Fruit fly (Drosophila melanogaster) whole organism, embryonic: ENCODE measurements around the gene Cpr97Ea.
A peak's percentile ranks its signal among the peaks of the same experiment; 100 is the strongest.

ENCODE experiments used
- CG10209 ChIP-seq: fragments of 200-800 bp; sonication (Bioruptor generic); optimal IDR thresholded peaks from 3 replicates; lab custom pipeline; 2017; ENCODE audit warnings: missing biosample characterization, mild to moderate bottlenecking, missing genetic modification characterization, missing genetic modification reagents
- CG1024 ChIP-seq: fragments of 200-800 bp; sonication (Bioruptor generic); IDR thresholded peaks from 2 replicates; pipeline ENCODE4 v1.3.6; 2022; ENCODE audit warnings: missing biosample characterization, missing genetic modification characterization
- CG10543 ChIP-seq: fragments of 200-800 bp; sonication (Bioruptor generic); optimal IDR thresholded peaks from 3 replicates; lab custom pipeline; 2017; ENCODE audit warnings: missing biosample characterization, mild to moderate bottlenecking, missing genetic modification characterization, moderate library complexity
- CG10979 ChIP-seq: fragments of 200-800 bp; sonication (Bioruptor generic); optimal IDR thresholded peaks from 2 replicates; lab custom pipeline; 2018; ENCODE audit warnings: missing biosample characterization, mild to moderate bottlenecking, missing genetic modification characterization, moderate library complexity
- CG11085 ChIP-seq: fragments of 200-800 bp; sonication (Bioruptor generic); IDR thresholded peaks from 2 replicates; pipeline ENCODE4 v1.3.6; 2022; ENCODE audit warnings: missing biosample characterization, missing genetic modification characterization
- CG12236 ChIP-seq: fragments of 200-800 bp; sonication (Bioruptor generic); optimal IDR thresholded peaks from 2 replicates; lab custom pipeline; 2016; ENCODE audit warnings: missing biosample characterization, missing genetic modification characterization
- CG12391 ChIP-seq: fragments of 200-800 bp; sonication (Bioruptor generic); optimal IDR thresholded peaks from 3 replicates; lab custom pipeline; 2018; ENCODE audit warnings: missing biosample characterization, mild to moderate bottlenecking, missing genetic modification characterization, moderate library complexity
- CG13123 ChIP-seq: fragments of 200-800 bp; sonication (Bioruptor generic); optimal IDR thresholded peaks from 2 replicates; lab custom pipeline; 2016; ENCODE audit warnings: missing biosample characterization, missing genetic modification characterization
- CG14667 ChIP-seq: fragments of 200-800 bp; sonication (Bioruptor generic); IDR thresholded peaks from 2 replicates; pipeline ENCODE4 v1.3.6; 2022; ENCODE audit warnings: missing biosample characterization, missing genetic modification characterization
- CG1602 ChIP-seq: fragments of 200-800 bp; sonication (Bioruptor generic); optimal IDR thresholded peaks from 3 replicates; lab custom pipeline; 2016; ENCODE audit warnings: missing biosample characterization, missing genetic modification characterization
- CG16779 ChIP-seq: fragments of 200-800 bp; sonication (Bioruptor generic); IDR thresholded peaks from 2 replicates; pipeline ENCODE4 v1.3.6; 2022; ENCODE audit warnings: missing biosample characterization, missing genetic modification characterization
- CG16863 ChIP-seq: fragments of 200-800 bp; sonication (Bioruptor generic); optimal IDR thresholded peaks from 3 replicates; lab custom pipeline; 2016; ENCODE audit warnings: missing biosample characterization, missing genetic modification characterization
- CG17802 ChIP-seq: fragments of 200-800 bp; sonication (Bioruptor generic); optimal IDR thresholded peaks from 2 replicates; lab custom pipeline; 2018; ENCODE audit warnings: missing biosample characterization, mild to moderate bottlenecking, missing genetic modification characterization, moderate library complexity
- CG31224 ChIP-seq: fragments of 200-800 bp; sonication (Bioruptor generic); IDR thresholded peaks from 2 replicates; pipeline ENCODE4 v1.3.6; 2022; ENCODE audit warnings: missing biosample characterization, missing genetic modification characterization
- CG32767 ChIP-seq: fragments of 200-800 bp; sonication (Bioruptor generic); IDR thresholded peaks from 2 replicates; pipeline ENCODE4 v1.3.6; 2022; ENCODE audit warnings: missing biosample characterization, missing genetic modification characterization
- CG4328 ChIP-seq: fragments of 200-800 bp; sonication (Bioruptor generic); optimal IDR thresholded peaks from 3 replicates; lab custom pipeline; 2017; ENCODE audit warnings: missing biosample characterization, missing genetic modification reagents, missing genetic modification characterization
- CG4617 ChIP-seq: fragments of 200-800 bp; sonication (Bioruptor generic); optimal IDR thresholded peaks from 3 replicates; lab custom pipeline; 2016; ENCODE audit warnings: missing biosample characterization, missing genetic modification characterization, borderline replicate concordance
- CG4707 ChIP-seq: fragments of 200-800 bp; sonication (Bioruptor generic); optimal IDR thresholded peaks from 2 replicates; lab custom pipeline; 2018; ENCODE audit warnings: missing biosample characterization, mild to moderate bottlenecking, missing genetic modification characterization, moderate library complexity
- CG6272 ChIP-seq: fragments of 200-800 bp; sonication (Bioruptor generic); IDR thresholded peaks from 2 replicates; pipeline ENCODE4 v1.3.6; 2022; ENCODE audit warnings: missing biosample characterization, missing genetic modification characterization
- CG7786 ChIP-seq: fragments of 200-800 bp; sonication (Bioruptor generic); optimal IDR thresholded peaks from 2 replicates; lab custom pipeline; 2016; ENCODE audit warnings: missing biosample characterization, missing genetic modification characterization
- CG9437 ChIP-seq: fragments of 200-800 bp; sonication (Bioruptor generic); optimal IDR thresholded peaks from 2 replicates; lab custom pipeline; 2018; ENCODE audit warnings: missing biosample characterization, mild to moderate bottlenecking, missing genetic modification characterization
- Dref ChIP-seq: fragments of 200-800 bp; sonication (Bioruptor generic); IDR thresholded peaks from 2 replicates; pipeline ENCODE4 v1.3.6; 2022; ENCODE audit warnings: missing biosample characterization, missing genetic modification characterization
- Eip74EF ChIP-seq, 2 experiments: fragments of 200-800 bp in 1 of 2; fragments of >200 bp in 1 of 2; sonication (Bioruptor generic) in 1 of 2; optimal IDR thresholded peaks; 2 replicates each; lab custom pipeline; 2017 to 2019; ENCODE audit warnings: missing biosample characterization in 2 of 2, missing genetic modification characterization in 2 of 2, mild to moderate bottlenecking in 1 of 2, moderate library complexity in 1 of 2
- H15 ChIP-seq: fragments of 200-800 bp; sonication (Bioruptor generic); IDR thresholded peaks from 3 replicates; pipeline ENCODE4 v1.3.6; 2022; ENCODE audit warnings: missing biosample characterization, missing genetic modification characterization
- HLH54F ChIP-seq: fragments of 200-800 bp; sonication (Bioruptor generic); optimal IDR thresholded peaks from 3 replicates; lab custom pipeline; 2016; ENCODE audit warnings: missing biosample characterization, missing genetic modification characterization
- Hsf ChIP-seq: fragments of 200-800 bp; sonication (Bioruptor generic); optimal IDR thresholded peaks from 3 replicates; lab custom pipeline; 2016; ENCODE audit warnings: missing biosample characterization, missing genetic modification characterization
- Sry-β ChIP-seq: fragments of 200-800 bp; sonication (Bioruptor generic); optimal IDR thresholded peaks from 2 replicates; lab custom pipeline; 2018; ENCODE audit warnings: missing biosample characterization, mild to moderate bottlenecking, missing genetic modification characterization, moderate library complexity
- TFAM ChIP-seq: fragments of 200-800 bp; sonication (Bioruptor generic); optimal IDR thresholded peaks from 2 replicates; lab custom pipeline; 2017; ENCODE audit warnings: missing biosample characterization, missing genetic modification characterization, inconsistent platforms
- ap ChIP-seq: fragments of 200-800 bp; sonication (Bioruptor generic); IDR thresholded peaks from 2 replicates; pipeline ENCODE4 v1.3.6; 2022; ENCODE audit warnings: missing biosample characterization, missing genetic modification characterization
- ato ChIP-seq: fragments of 200-800 bp; sonication (Bioruptor generic); IDR thresholded peaks from 2 replicates; pipeline ENCODE4 v1.3.6; 2022; ENCODE audit warnings: missing biosample characterization, missing genetic modification characterization; ENCODE audit not compliant: partially characterized antibody
- cas ChIP-seq: fragments of 200-800 bp; sonication (Bioruptor generic); IDR thresholded peaks from 2 replicates; pipeline ENCODE4 v1.3.6; 2022; ENCODE audit warnings: missing biosample characterization, missing genetic modification characterization
- chinmo ChIP-seq: fragments of 200-800 bp; sonication (Bioruptor generic); IDR thresholded peaks from 4 replicates; pipeline ENCODE4 v1.3.6; 2022; ENCODE audit warnings: missing biosample characterization, missing genetic modification characterization; ENCODE audit not compliant: partially characterized antibody
- dati ChIP-seq: fragments of 200-800 bp; sonication (Bioruptor generic); IDR thresholded peaks from 2 replicates; pipeline ENCODE4 v1.3.6; 2022; ENCODE audit warnings: missing biosample characterization, missing genetic modification characterization
- disco-r ChIP-seq: fragments of 200-800 bp; sonication (Bioruptor generic); optimal IDR thresholded peaks from 2 replicates; lab custom pipeline; 2016; ENCODE audit warnings: missing biosample characterization, missing genetic modification characterization
- dpn ChIP-seq, 2 experiments: fragments of 200-800 bp; sonication (Bioruptor generic); optimal IDR thresholded peaks; 3 replicates each; lab custom pipeline; 2016; ENCODE audit warnings: missing biosample characterization in 2 of 2, missing genetic modification characterization in 2 of 2
- en ChIP-seq: fragments of 200-800 bp; sonication (Bioruptor generic); optimal IDR thresholded peaks from 2 replicates; lab custom pipeline; 2016; ENCODE audit warnings: missing biosample characterization, missing genetic modification characterization
- gce ChIP-seq: fragments of 200-800 bp; sonication (Bioruptor generic); IDR thresholded peaks from 3 replicates; pipeline ENCODE4 v1.3.6; 2022; ENCODE audit warnings: missing biosample characterization, missing genetic modification characterization
- gsb ChIP-seq: fragments of 200-800 bp; sonication (Bioruptor generic); IDR thresholded peaks from 2 replicates; pipeline ENCODE4 v1.3.6; 2022; ENCODE audit warnings: missing biosample characterization, missing genetic modification characterization
- inv ChIP-seq: fragments of 200-800 bp; sonication (Bioruptor generic); IDR thresholded peaks from 2 replicates; pipeline ENCODE4 v1.3.6; 2022; ENCODE audit warnings: missing biosample characterization, missing genetic modification characterization; ENCODE audit not compliant: partially characterized antibody
- jing ChIP-seq: fragments of 200-800 bp; sonication (Bioruptor generic); optimal IDR thresholded peaks from 2 replicates; lab custom pipeline; 2018; ENCODE audit warnings: missing biosample characterization, mild to moderate bottlenecking, missing genetic modification characterization
- pan ChIP-seq, 4 experiments: fragments of >200 bp in 3 of 4; fragments of 200-800 bp in 1 of 4; sonication (Bioruptor generic) in 1 of 4; optimal IDR thresholded peaks in 3 of 4; IDR thresholded peaks in 1 of 4; 2 replicates each; pipeline versions ENCODE4 v1.3.6 to Lab custom; 2017 to 2022; ENCODE audit warnings: missing biosample characterization in 2 of 4, missing genetic modification characterization in 2 of 4, mixed read lengths in 1 of 4
- pzg ChIP-seq: fragments of 200-800 bp; sonication (Bioruptor generic); optimal IDR thresholded peaks from 3 replicates; lab custom pipeline; 2018; ENCODE audit warnings: missing biosample characterization, mild to moderate bottlenecking, missing genetic modification characterization, moderate library complexity
- ranshi ChIP-seq: fragments of 200-800 bp; sonication (Bioruptor generic); IDR thresholded peaks from 2 replicates; pipeline ENCODE4 v1.3.6; 2022; ENCODE audit warnings: missing biosample characterization, missing genetic modification characterization
- rib ChIP-seq: fragments of 200-800 bp; sonication (Bioruptor generic); IDR thresholded peaks from 2 replicates; pipeline ENCODE4 v1.3.6; 2022; ENCODE audit warnings: missing biosample characterization, missing genetic modification characterization
- sens-2 ChIP-seq: fragments of 200-800 bp; sonication (Bioruptor generic); IDR thresholded peaks from 2 replicates; pipeline ENCODE4 v1.3.6; 2022; ENCODE audit warnings: missing biosample characterization, missing genetic modification characterization
- seq ChIP-seq: fragments of 200-800 bp; sonication (Bioruptor generic); IDR thresholded peaks from 2 replicates; pipeline ENCODE4 v1.3.6; 2022; ENCODE audit warnings: missing biosample characterization, missing genetic modification characterization
- sr ChIP-seq: fragments of 200-800 bp; sonication (Bioruptor generic); IDR thresholded peaks from 3 replicates; pipeline ENCODE4 v1.3.6; 2022; ENCODE audit warnings: missing biosample characterization, missing genetic modification characterization
- unpg ChIP-seq: fragments of 200-800 bp; sonication (Bioruptor generic); optimal IDR thresholded peaks from 3 replicates; lab custom pipeline; 2018; ENCODE audit warnings: missing biosample characterization, mild to moderate bottlenecking, missing genetic modification characterization, moderate library complexity
- zfh1 ChIP-seq: fragments of 200-800 bp; sonication (Bioruptor generic); IDR thresholded peaks from 3 replicates; pipeline ENCODE4 v1.3.6; 2022; ENCODE audit warnings: missing biosample characterization, missing genetic modification characterization

Gene Cpr97Ea

DNA sequence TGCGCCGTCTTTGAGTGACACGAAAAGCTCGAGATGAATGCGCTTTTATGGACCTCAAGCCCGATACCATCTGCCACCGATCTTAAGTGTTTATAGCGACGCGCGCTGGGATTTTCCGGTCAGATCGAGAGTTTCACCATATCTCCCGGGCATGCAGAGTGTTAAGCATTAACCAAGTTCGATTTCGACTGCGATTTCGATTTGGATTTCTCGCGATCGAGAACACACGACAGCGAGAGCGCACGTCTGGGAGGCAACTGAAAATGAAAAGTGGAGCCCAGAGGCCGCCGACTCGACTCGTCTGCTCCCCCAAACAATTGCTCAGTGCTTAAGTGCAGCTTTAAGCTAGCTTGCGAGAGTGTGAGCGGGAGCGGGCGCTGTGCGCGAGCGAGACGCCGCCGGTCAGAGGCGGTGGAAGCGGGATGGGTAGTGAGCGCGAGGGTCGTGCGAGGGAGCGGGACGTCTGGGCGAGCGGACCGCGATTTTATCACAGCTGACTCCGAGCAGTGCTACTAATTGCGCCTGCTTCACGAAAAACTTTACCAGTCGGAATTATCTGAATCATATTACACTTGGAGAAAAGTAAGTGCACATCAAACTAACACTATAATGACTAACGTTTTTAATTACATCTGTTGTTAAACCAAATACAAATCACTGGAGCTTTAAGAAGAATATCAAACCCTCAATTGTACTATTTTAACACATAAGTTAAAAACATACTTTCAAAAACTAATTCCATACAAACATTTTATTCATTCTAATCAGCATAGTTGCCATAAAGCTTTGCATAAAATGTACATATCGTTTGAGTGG lies 17.6 kb downstream of the Cpr97Ea start, which contains the start of gene spz (continued):
- TF ChIP-seq Dref (GFP tag; lab: Robert Waterston, UW) = no peak
- no peak for TF ChIP-seq CG1024 (GFP tag; lab: Robert Waterston, UW)
- no peak for TF ChIP-seq ap (GFP tag; lab: Robert Waterston, UW)
- no peak for TF ChIP-seq CG1602
- no peak for TF ChIP-seq CG14667 (GFP tag; lab: Robert Waterston, UW)
- TF ChIP-seq CG13123 (GFP tag; lab: Kevin White, UChicago) = no peak
- TF ChIP-seq Sry-β = no peak
- peak; percentile 17 for TF ChIP-seq CG10209 (GFP tag; lab: Kevin White, UChicago)
- TF ChIP-seq Eip74EF (GFP tag; optimal IDR thresholded peaks at IDR 0.05; lab: Kevin White, UChicago) = no peak
- peak; percentile 73 for TF ChIP-seq CG10543 (GFP tag; lab: Kevin White, UChicago)
- TF ChIP-seq sr (GFP tag; lab: Robert Waterston, UW) = no peak
- no peak for TF ChIP-seq CG31224
- TF ChIP-seq CG4707 (GFP tag; lab: Kevin White, UChicago) = no peak
- no peak for TF ChIP-seq zfh1 (GFP tag; lab: Robert Waterston, UW)
- no peak for TF ChIP-seq CG9437
- no peak for TF ChIP-seq CG10979 (tag; lab: Kevin White, UChicago)
- TF ChIP-seq CG12236 (GFP tag; lab: Kevin White, UChicago) = no peak
- peak; percentile 24 for TF ChIP-seq Hsf (GFP tag; lab: Kevin White, UChicago)
- no peak for TF ChIP-seq HLH54F (GFP tag; lab: Kevin White, UChicago)
- no peak for TF ChIP-seq gce
- TF ChIP-seq CG32767 (GFP tag; lab: Robert Waterston, UW) = no peak
- no peak for TF ChIP-seq CG12391 (tag; lab: Kevin White, UChicago)
- no peak for TF ChIP-seq CG7786 (GFP tag; lab: Kevin White, UChicago)
- TF ChIP-seq pzg (GFP tag; lab: Kevin White, UChicago) = no peak
- no peak for TF ChIP-seq CG11085
- 0 out of 2 replicates have a peak, but pooled peaks have one; percentile 9 for TF ChIP-seq CG6272 (GFP tag; lab: Robert Waterston, UW)
- TF ChIP-seq gsb (GFP tag; lab: Robert Waterston, UW) = no peak
- TF ChIP-seq ato (GFP tag; lab: Robert Waterston, UW) = no peak
- TF ChIP-seq sens-2 (GFP tag; lab: Robert Waterston, UW) = no peak
- TF ChIP-seq CG16863 (GFP tag; lab: Kevin White, UChicago) = no peak
- TF ChIP-seq CG4617 = no peak
- TF ChIP-seq H15 (GFP tag; lab: Robert Waterston, UW) = no peak
- no peak for TF ChIP-seq rib (GFP tag; lab: Robert Waterston, UW)
- no peak for TF ChIP-seq dpn (GFP tag; optimal IDR thresholded peaks at IDR 0.05; lab: Kevin White, UChicago)
- TF ChIP-seq CG4328 (GFP tag; lab: Kevin White, UChicago) = no peak
- TF ChIP-seq chinmo (GFP tag; lab: Robert Waterston, UW) = peak; percentile 95
- TF ChIP-seq jing (GFP tag; lab: Kevin White, UChicago) = no peak
- TF ChIP-seq CG16779 (GFP tag; lab: Robert Waterston, UW) = no peak
- TF ChIP-seq TFAM (GFP tag; lab: Kevin White, UChicago) = no peak
- TF ChIP-seq disco-r = no peak
- TF ChIP-seq dati (GFP tag; lab: Robert Waterston, UW) = no peak
- no peak for TF ChIP-seq cas (GFP tag; lab: Robert Waterston, UW)
- TF ChIP-seq CG17802 (tag; lab: Kevin White, UChicago) = no peak
- no peak for TF ChIP-seq ranshi (GFP tag; lab: Robert Waterston, UW)
- no peak for TF ChIP-seq seq (GFP tag; lab: Robert Waterston, UW)
- TF ChIP-seq inv (GFP tag; lab: Robert Waterston, UW) = no peak
- peak; percentile 46 for TF ChIP-seq unpg (GFP tag; lab: Kevin White, UChicago)
- TF ChIP-seq pan (optimal IDR thresholded peaks at IDR 0.05; lab: Kevin White, UChicago) = no peak
- TF ChIP-seq pan (GFP tag; optimal IDR thresholded peaks at IDR 0.05 in 1 of 2, IDR thresholded peaks at IDR 0.05 in 1 of 2) = peak in 1 of 2 experiments; percentile 29
- no peak for TF ChIP-seq en
